Worm (Caenorhabditis elegans): ENCODE data around the gene srv-27.

DNA sequence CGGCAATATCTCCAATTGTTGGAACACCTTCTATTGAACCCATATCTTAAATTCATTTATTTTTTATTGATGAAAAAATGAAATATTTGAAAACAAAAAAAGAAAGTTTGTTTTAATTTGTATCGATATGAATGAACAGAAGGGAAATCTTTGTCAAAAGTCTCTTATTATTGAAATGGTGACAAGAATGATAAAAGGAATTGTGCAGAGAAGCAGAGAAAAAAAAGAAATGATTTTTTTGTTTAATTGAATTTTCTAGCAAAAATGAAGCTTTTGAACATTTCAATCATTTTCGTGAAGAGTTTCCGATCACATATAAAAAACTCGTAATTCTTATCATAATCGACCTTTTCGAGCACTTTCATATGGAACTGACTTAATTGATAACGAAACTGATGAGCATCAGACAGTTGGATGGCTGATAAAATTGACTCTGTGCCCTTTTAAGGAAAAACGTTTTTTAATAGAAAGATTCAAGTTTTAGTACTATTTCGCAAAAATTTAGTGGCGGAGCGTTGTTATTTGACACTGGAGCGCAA lies 22.4 kb downstream of the srv-27 start, which contains the start of the genes aat-4 and T13A10.1:
- TF ChIP-seq Y79H2A.3 (GFP tag; conservative IDR thresholded peaks at IDR 0.05), result no peak
- TF ChIP-seq ceh-100 (GFP tag; IDR thresholded peaks at IDR 0.05), result no peak
- TF ChIP-seq dpl-1 (GFP tag; optimal IDR thresholded peaks at IDR 0.05), result no peak
